Worm (Caenorhabditis elegans): ENCODE data around the gene C45B11.6.

- TF ChIP-seq tlf-1 (GFP tag; optimal IDR thresholded peaks at IDR 0.05), result no peak
- TF ChIP-seq akir-1 (GFP tag; optimal IDR thresholded peaks at IDR 0.05), result no peak
- no peak for TF ChIP-seq repo-1 (tag; optimal IDR thresholded peaks at IDR 0.05)
- no peak for TF ChIP-seq pha-4 (tag; optimal IDR thresholded peaks at IDR 0.05)
- TF ChIP-seq lag-1 (GFP tag; IDR thresholded peaks at IDR 0.05), result no peak
- no peak for TF ChIP-seq mcd-1 (GFP tag; IDR thresholded peaks at IDR 0.05)
Observed at ce11 chrV:11083691-11084090, 39.8 kb downstream of the C45B11.6 start.
